Worm (Caenorhabditis elegans) whole organism, early embryonic: ENCODE data around the gene F10E7.1.
A peak's percentile ranks its signal among the peaks of the same experiment; 100 is the strongest.

Experiments used
- B0310.2 ChIP-seq: sonication (generic microtip); optimal IDR thresholded peaks from 2 replicates; lab custom pipeline; 2016; ENCODE audit warnings: mild to moderate bottlenecking, missing genetic modification characterization, missing compliant biosample characterization
- F13C5.2 ChIP-seq: sonication (generic microtip); optimal IDR thresholded peaks from 2 replicates; lab custom pipeline; 2017; ENCODE audit warnings: mild to moderate bottlenecking, missing genetic modification characterization, inconsistent platforms, missing compliant biosample characterization
- aly-1 ChIP-seq: sonication (generic microtip); optimal IDR thresholded peaks from 2 replicates; lab custom pipeline; 2016; ENCODE audit warnings: missing genetic modification characterization, missing compliant biosample characterization
- ama-1 ChIP-seq: fragments of 150-350 bp; optimal IDR thresholded peaks from 2 replicates; lab custom pipeline; 2014
- ceh-13 ChIP-seq: fragments of 200-800 bp; sonication (Bioruptor generic); optimal IDR thresholded peaks from 2 replicates; lab custom pipeline; 2018; ENCODE audit warnings: mild to moderate bottlenecking, missing genetic modification characterization, missing compliant biosample characterization
- ceh-36 ChIP-seq: sonication (generic microtip); optimal IDR thresholded peaks from 2 replicates; lab custom pipeline; 2016; ENCODE audit warnings: missing genetic modification characterization, inconsistent platforms, missing compliant biosample characterization
- ets-7 ChIP-seq: sonication (generic microtip); optimal IDR thresholded peaks from 2 replicates; lab custom pipeline; 2016; ENCODE audit warnings: missing genotype, missing genetic modification characterization, missing compliant biosample characterization
- flt-1 ChIP-seq: fragments of 200-800 bp; sonication (Bioruptor generic); IDR thresholded peaks from 2 replicates; pipeline ENCODE4 v1.3.6; 2022; ENCODE audit warnings: missing genetic modification characterization, missing compliant biosample characterization
- hmbx-1 ChIP-seq: sonication (generic microtip); optimal IDR thresholded peaks from 2 replicates; lab custom pipeline; 2016; ENCODE audit warnings: mild to moderate bottlenecking, missing genetic modification characterization, missing compliant biosample characterization
- hmg-4 ChIP-seq: fragments of 200-800 bp; sonication (Bioruptor generic); optimal IDR thresholded peaks from 2 replicates; lab custom pipeline; 2018; ENCODE audit warnings: mild to moderate bottlenecking, missing genetic modification characterization, missing compliant biosample characterization
- hnd-1 ChIP-seq: sonication (generic microtip); optimal IDR thresholded peaks from 2 replicates; lab custom pipeline; 2016; ENCODE audit warnings: missing genetic modification characterization, missing compliant biosample characterization
- pes-1 ChIP-seq: fragments of 200-800 bp; sonication (Bioruptor generic); IDR thresholded peaks from 2 replicates; pipeline ENCODE4 v1.3.6; 2022; ENCODE audit warnings: missing genetic modification reagents, missing genetic modification characterization, missing compliant biosample characterization
- scrt-1 ChIP-seq: fragments of 200-800 bp; sonication (Bioruptor generic); IDR thresholded peaks from 2 replicates; pipeline ENCODE4 v1.3.6; 2022; ENCODE audit warnings: missing genetic modification characterization, missing compliant biosample characterization
- sea-1 ChIP-seq: fragments of 200-800 bp; sonication (Bioruptor generic); conservative IDR thresholded peaks from 2 replicates; pipeline ENCODE4 v1.3.6; 2022; ENCODE audit warnings: missing genetic modification characterization, missing compliant biosample characterization
- tbx-11 ChIP-seq: fragments of 200-800 bp; sonication (Bioruptor generic); IDR thresholded peaks from 2 replicates; pipeline ENCODE4 v1.3.6; 2022; ENCODE audit warnings: missing genetic modification characterization, missing compliant biosample characterization
- tbx-37 ChIP-seq: fragments of 200-800 bp; sonication (Bioruptor generic); conservative IDR thresholded peaks from 2 replicates; pipeline ENCODE4 v1.3.6; 2022; ENCODE audit warnings: missing genetic modification reagents, missing genetic modification characterization, missing compliant biosample characterization
- tra-4 ChIP-seq: sonication (generic microtip); optimal IDR thresholded peaks from 2 replicates; lab custom pipeline; 2017; ENCODE audit warnings: missing genetic modification characterization, missing compliant biosample characterization

F10E7.1 gene

ce11 chrII:7111657-7112049 is 14.9 kb upstream of the F10E7.1 start, which contains the start of gene F10E7.5:
TSS of gene F10E7.5 (plus strand) at chrII:7111978.
- TF ChIP-seq tbx-37 (GFP tag; lab: Robert Waterston, UW): no peak
- TF ChIP-seq F13C5.2: peak; percentile 68
- no peak for TF ChIP-seq hmg-4
- TF ChIP-seq tra-4 (tag; lab: Kevin White, UChicago): no peak
- no peak for TF ChIP-seq ets-7 (tag; lab: Kevin White, UChicago)
- no peak for TF ChIP-seq ceh-36
- no peak for TF ChIP-seq hnd-1 (tag; lab: Kevin White, UChicago)

- no peak for TF ChIP-seq sea-1 (GFP tag; lab: Robert Waterston, UW)
- no peak for TF ChIP-seq ama-1 (lab: Kevin White, UChicago)
- TF ChIP-seq tbx-11 (GFP tag; lab: Robert Waterston, UW): no peak
- TF ChIP-seq hmg-4: no peak
- no peak for TF ChIP-seq F13C5.2
- TF ChIP-seq ets-7 (tag; lab: Kevin White, UChicago): no peak
- TF ChIP-seq ceh-36: no peak
- no peak for TF ChIP-seq aly-1 (tag; lab: Kevin White, UChicago)
- no peak for TF ChIP-seq flt-1 (GFP tag; lab: Robert Waterston, UW)
- TF ChIP-seq pes-1 (GFP tag; lab: Robert Waterston, UW): no peak
- no peak for TF ChIP-seq B0310.2
- no peak for TF ChIP-seq scrt-1 (GFP tag; lab: Robert Waterston, UW)
Observed at ce11 chrII:7112780-7113179, 13.8 kb upstream of the F10E7.1 start, which contains the start of gene F10E7.6. TSS of gene F10E7.6 (plus strand) at chrII:7113080.

- no peak for TF ChIP-seq hnd-1 (tag; lab: Kevin White, UChicago)
- no peak for TF ChIP-seq tbx-11 (GFP tag; lab: Robert Waterston, UW)
- TF ChIP-seq B0310.2: no peak
- TF ChIP-seq tra-4 (tag; lab: Kevin White, UChicago): no peak
- no peak for TF ChIP-seq tbx-37 (GFP tag; lab: Robert Waterston, UW)
- no peak for TF ChIP-seq aly-1 (tag; lab: Kevin White, UChicago)
- no peak for TF ChIP-seq hmg-4
- no peak for TF ChIP-seq F13C5.2
- TF ChIP-seq pes-1 (GFP tag; lab: Robert Waterston, UW): no peak
- no peak for TF ChIP-seq sea-1 (GFP tag; lab: Robert Waterston, UW)
- TF ChIP-seq ama-1 (lab: Kevin White, UChicago): no peak
- no peak for TF ChIP-seq ets-7 (tag; lab: Kevin White, UChicago)
Observed at ce11 chrII:7115638-7116037, 10.9 kb upstream of the F10E7.1 start, which contains the start of gene cutl-5. TSS of gene cutl-5 (minus strand) at chrII:7115906.

- no peak for TF ChIP-seq aly-1 (tag; lab: Kevin White, UChicago)
- TF ChIP-seq hnd-1 (tag; lab: Kevin White, UChicago): no peak
- TF ChIP-seq flt-1 (GFP tag; lab: Robert Waterston, UW): no peak
- TF ChIP-seq hmbx-1 (tag; lab: Kevin White, UChicago): no peak
- TF ChIP-seq B0310.2: no peak
- no peak for TF ChIP-seq ceh-13 (GFP tag; lab: Kevin White, UChicago)
- TF ChIP-seq F13C5.2: no peak
- no peak for TF ChIP-seq hmg-4
- TF ChIP-seq ets-7 (tag; lab: Kevin White, UChicago): no peak
- no peak for TF ChIP-seq ama-1 (lab: Kevin White, UChicago)
- TF ChIP-seq pes-1 (GFP tag; lab: Robert Waterston, UW): no peak
- no peak for TF ChIP-seq tra-4 (tag; lab: Kevin White, UChicago)
- TF ChIP-seq tbx-11 (GFP tag; lab: Robert Waterston, UW): no peak
Observed at ce11 chrII:7116350-7116749, 10.2 kb upstream of the F10E7.1 start, which contains the start of gene spon-1. TSS of gene spon-1 (plus strand) at chrII:7116557.

ce11 chrII:7119525-7119924 is 7.0 kb upstream of the F10E7.1 start:
- no peak for TF ChIP-seq B0310.2
- no peak for TF ChIP-seq tbx-11 (GFP tag; lab: Robert Waterston, UW)
- no peak for TF ChIP-seq tra-4 (tag; lab: Kevin White, UChicago)
- TF ChIP-seq hmbx-1 (tag; lab: Kevin White, UChicago): no peak
- TF ChIP-seq pes-1 (GFP tag; lab: Robert Waterston, UW): no peak
- no peak for TF ChIP-seq sea-1 (GFP tag; lab: Robert Waterston, UW)
- TF ChIP-seq ceh-13 (GFP tag; lab: Kevin White, UChicago): no peak
- TF ChIP-seq ets-7 (tag; lab: Kevin White, UChicago): no peak
- no peak for TF ChIP-seq hmg-4
- no peak for TF ChIP-seq aly-1 (tag; lab: Kevin White, UChicago)

ce11 chrII:7121762-7122292 is 4.7 kb upstream of the F10E7.1 start, which contains the start of gene F10E7.2:
TSS of gene F10E7.2 (plus strand) at chrII:7122242.
- TF ChIP-seq ets-7 (tag; lab: Kevin White, UChicago) (no peak), tbx-11 (GFP tag; lab: Robert Waterston, UW) (no peak), aly-1 (tag; lab: Kevin White, UChicago) (no peak), ama-1 (lab: Kevin White, UChicago) (no peak), sea-1 (GFP tag; lab: Robert Waterston, UW) (no peak), ceh-36 (no peak), hmbx-1 (tag; lab: Kevin White, UChicago) (no peak), ceh-13 (GFP tag; lab: Kevin White, UChicago) (no peak), pes-1 (GFP tag; lab: Robert Waterston, UW) (no peak), tra-4 (tag; lab: Kevin White, UChicago) (no peak), hmg-4 (no peak), flt-1 (GFP tag; lab: Robert Waterston, UW) (no peak), tbx-37 (GFP tag; lab: Robert Waterston, UW) (no peak)

- TF ChIP-seq hmg-4: no peak
- no peak for TF ChIP-seq hmbx-1 (tag; lab: Kevin White, UChicago)
- TF ChIP-seq aly-1 (tag; lab: Kevin White, UChicago): no peak
- no peak for TF ChIP-seq tra-4 (tag; lab: Kevin White, UChicago)
- TF ChIP-seq B0310.2: no peak
- TF ChIP-seq pes-1 (GFP tag; lab: Robert Waterston, UW): no peak
- no peak for TF ChIP-seq hnd-1 (tag; lab: Kevin White, UChicago)
- no peak for TF ChIP-seq tbx-11 (GFP tag; lab: Robert Waterston, UW)
Observed at ce11 chrII:7122661-7123418, 3.7 kb upstream of the F10E7.1 start, which contains the start of gene F10E7.11. TSS of gene F10E7.11 (minus strand) at chrII:7122892.
